Worm (Caenorhabditis elegans) whole organism, late embryonic: ENCODE results near the gene F35B12.10.

Experiments
- C08G9.2 ChIP-seq: sonication (generic microtip); optimal IDR thresholded peaks from 2 replicates; lab custom pipeline; 2016; ENCODE audit warnings: mild to moderate bottlenecking, missing genetic modification characterization, moderate library complexity, missing compliant biosample characterization
- C38D4.7 ChIP-seq: fragments of 200-800 bp; sonication (Bioruptor generic); optimal IDR thresholded peaks from 2 replicates; lab custom pipeline; 2018; ENCODE audit warnings: mild to moderate bottlenecking, missing genetic modification characterization, moderate library complexity, missing compliant biosample characterization
- K02D7.2 ChIP-seq: sonication (generic microtip); optimal IDR thresholded peaks from 2 replicates; lab custom pipeline; 2017; ENCODE audit warnings: mild to moderate bottlenecking, missing genetic modification characterization, missing compliant biosample characterization
- K09A11.1 ChIP-seq: sonication (generic microtip); optimal IDR thresholded peaks from 2 replicates; lab custom pipeline; 2017; ENCODE audit warnings: antibody characterized with exemption, mild to moderate bottlenecking, missing genetic modification characterization, missing compliant biosample characterization; ENCODE audit not compliant: insufficient read depth
- T23F11.4 ChIP-seq: fragments of 200-800 bp; sonication (Bioruptor generic); optimal IDR thresholded peaks from 2 replicates; lab custom pipeline; 2018; ENCODE audit warnings: mild to moderate bottlenecking, missing genetic modification characterization, missing compliant biosample characterization
- Y22D7AL.16 ChIP-seq: sonication (generic microtip); optimal IDR thresholded peaks from 2 replicates; lab custom pipeline; 2016; ENCODE audit warnings: missing genetic modification characterization, missing compliant biosample characterization
- ahr-1 ChIP-seq: sonication (generic microtip); optimal IDR thresholded peaks from 2 replicates; lab custom pipeline; 2016; ENCODE audit warnings: missing genetic modification characterization, missing compliant biosample characterization
- ama-1 ChIP-seq: fragments of 150-350 bp; optimal IDR thresholded peaks from 2 replicates; lab custom pipeline; 2014
- ceh-14 ChIP-seq: sonication (generic microtip); optimal IDR thresholded peaks from 2 replicates; lab custom pipeline; 2016; ENCODE audit warnings: missing genotype, missing genetic modification characterization, missing compliant biosample characterization
- ceh-18 ChIP-seq: sonication (generic microtip); optimal IDR thresholded peaks from 2 replicates; lab custom pipeline; 2016; ENCODE audit warnings: missing genetic modification characterization, missing compliant biosample characterization
- ceh-19 ChIP-seq: fragments of 200-800 bp; sonication (Bioruptor generic); optimal IDR thresholded peaks from 2 replicates; lab custom pipeline; 2018; ENCODE audit warnings: mild to moderate bottlenecking, missing genetic modification characterization, missing compliant biosample characterization
- ceh-2 ChIP-seq: sonication (generic microtip); optimal IDR thresholded peaks from 2 replicates; lab custom pipeline; 2016; ENCODE audit warnings: missing genotype, missing genetic modification characterization, missing compliant biosample characterization
- ceh-22 ChIP-seq: sonication (generic microtip); optimal IDR thresholded peaks from 2 replicates; lab custom pipeline; 2017; ENCODE audit warnings: missing biosample characterization, missing genetic modification characterization
- ceh-30 ChIP-seq: fragments of 150-350 bp; optimal IDR thresholded peaks from 2 replicates; lab custom pipeline; 2014; ENCODE audit warnings: missing biosample characterization, missing genetic modification characterization
- ceh-31 ChIP-seq: sonication (generic microtip); optimal IDR thresholded peaks from 2 replicates; lab custom pipeline; 2016; ENCODE audit warnings: missing genetic modification characterization, missing compliant biosample characterization
- ceh-34 ChIP-seq: sonication (generic microtip); optimal IDR thresholded peaks from 2 replicates; lab custom pipeline; 2016; ENCODE audit warnings: mild to moderate bottlenecking, missing genetic modification characterization, missing compliant biosample characterization
- ceh-45 ChIP-seq: fragments of 200-800 bp; sonication (Bioruptor generic); IDR thresholded peaks from 2 replicates; pipeline ENCODE4 v1.3.6; 2022; ENCODE audit warnings: missing genetic modification reagents, missing genetic modification characterization, missing compliant biosample characterization
- ceh-6 ChIP-seq: fragments of 200-800 bp; sonication (Bioruptor generic); optimal IDR thresholded peaks from 2 replicates; lab custom pipeline; 2018; ENCODE audit warnings: mild to moderate bottlenecking, missing genetic modification characterization, missing compliant biosample characterization
- ceh-9 ChIP-seq: sonication (generic microtip); optimal IDR thresholded peaks from 2 replicates; lab custom pipeline; 2016; ENCODE audit warnings: mild to moderate bottlenecking, missing genetic modification characterization, inconsistent platforms, missing compliant biosample characterization
- che-1 ChIP-seq: sonication (generic microtip); optimal IDR thresholded peaks from 2 replicates; lab custom pipeline; 2016; ENCODE audit warnings: mild to moderate bottlenecking, missing genetic modification characterization, missing compliant biosample characterization
- dmd-4 ChIP-seq: sonication (generic microtip); optimal IDR thresholded peaks from 2 replicates; lab custom pipeline; 2016; ENCODE audit warnings: borderline replicate concordance, missing genetic modification characterization, missing compliant biosample characterization
- dve-1 ChIP-seq: sonication (generic microtip); optimal IDR thresholded peaks from 2 replicates; lab custom pipeline; 2017; ENCODE audit warnings: antibody characterized with exemption, mild to moderate bottlenecking, missing genetic modification characterization, missing compliant biosample characterization
- elt-4 ChIP-seq: sonication (generic microtip); optimal IDR thresholded peaks from 2 replicates; lab custom pipeline; 2016; ENCODE audit warnings: missing genetic modification characterization, missing compliant biosample characterization
- ets-4 ChIP-seq: sonication (generic microtip); optimal IDR thresholded peaks from 2 replicates; lab custom pipeline; 2016; ENCODE audit warnings: missing genetic modification characterization, missing compliant biosample characterization
- eyg-1 ChIP-seq: sonication (generic microtip); optimal IDR thresholded peaks from 2 replicates; lab custom pipeline; 2016; ENCODE audit warnings: missing genotype, missing genetic modification characterization, missing compliant biosample characterization
- gmeb-2 ChIP-seq: sonication (generic microtip); optimal IDR thresholded peaks from 2 replicates; lab custom pipeline; 2016; ENCODE audit warnings: missing genetic modification characterization, inconsistent platforms, missing compliant biosample characterization
- hlh-13 ChIP-seq: fragments of 200-800 bp; sonication (Bioruptor generic); optimal IDR thresholded peaks from 2 replicates; lab custom pipeline; 2018; ENCODE audit warnings: mild to moderate bottlenecking, missing genetic modification characterization, missing compliant biosample characterization
- hlh-15 ChIP-seq: sonication (generic microtip); optimal IDR thresholded peaks from 2 replicates; lab custom pipeline; 2016; ENCODE audit warnings: missing genetic modification characterization, missing compliant biosample characterization
- hlh-30 ChIP-seq: sonication (generic microtip); optimal IDR thresholded peaks from 2 replicates; lab custom pipeline; 2017; ENCODE audit warnings: antibody characterized with exemption, missing genetic modification characterization, missing compliant biosample characterization; ENCODE audit not compliant: insufficient read depth
- hlh-6 ChIP-seq: sonication (generic microtip); optimal IDR thresholded peaks from 2 replicates; lab custom pipeline; 2016; ENCODE audit warnings: missing genotype, missing genetic modification characterization, missing compliant biosample characterization
- hlh-8 ChIP-seq: sonication (generic microtip); optimal IDR thresholded peaks from 2 replicates; lab custom pipeline; 2016; ENCODE audit warnings: missing genotype, missing genetic modification characterization, missing compliant biosample characterization
- lim-6 ChIP-seq: sonication (generic microtip); optimal IDR thresholded peaks from 2 replicates; lab custom pipeline; 2016; ENCODE audit warnings: missing genetic modification characterization, missing compliant biosample characterization
- lin-11 ChIP-seq: fragments of 200-800 bp; sonication (Bioruptor generic); optimal IDR thresholded peaks from 2 replicates; lab custom pipeline; 2018; ENCODE audit warnings: mild to moderate bottlenecking, missing genetic modification characterization, missing compliant biosample characterization
- nfya-1 ChIP-seq: sonication (generic microtip); optimal IDR thresholded peaks from 2 replicates; lab custom pipeline; 2017; ENCODE audit warnings: missing genetic modification characterization, mild to moderate bottlenecking, missing compliant biosample characterization, antibody characterized with exemption, moderate library complexity
- nhr-11 ChIP-seq: fragments of 150-350 bp; optimal IDR thresholded peaks from 2 replicates; lab custom pipeline; 2014; ENCODE audit warnings: missing biosample characterization, missing genetic modification characterization
- nhr-232 ChIP-seq: sonication (generic microtip); optimal IDR thresholded peaks from 2 replicates; lab custom pipeline; 2016; ENCODE audit warnings: missing genetic modification characterization, missing compliant biosample characterization
- npax-4 ChIP-seq: sonication (generic microtip); optimal IDR thresholded peaks from 2 replicates; lab custom pipeline; 2016; ENCODE audit warnings: missing genetic modification characterization, missing compliant biosample characterization
- pag-3 ChIP-seq: sonication (generic microtip); optimal IDR thresholded peaks from 2 replicates; lab custom pipeline; 2016; ENCODE audit warnings: missing compliant biosample characterization, missing genetic modification characterization, borderline replicate concordance
- pat-9 ChIP-seq: fragments of 200-800 bp; sonication (Bioruptor generic); optimal IDR thresholded peaks from 2 replicates; lab custom pipeline; 2018; ENCODE audit warnings: mild to moderate bottlenecking, missing genetic modification characterization, moderate library complexity, missing compliant biosample characterization
- pqm-1 ChIP-seq: sonication (generic microtip); optimal IDR thresholded peaks from 2 replicates; lab custom pipeline; 2016; ENCODE audit warnings: missing genetic modification characterization, missing compliant biosample characterization
- pros-1 ChIP-seq: fragments of 150-350 bp; optimal IDR thresholded peaks from 2 replicates; lab custom pipeline; 2014; ENCODE audit warnings: missing biosample characterization, missing genetic modification reagents, missing genetic modification characterization
- ref-2 ChIP-seq: sonication (generic microtip); optimal IDR thresholded peaks from 2 replicates; lab custom pipeline; 2016; ENCODE audit warnings: missing genetic modification characterization, missing compliant biosample characterization
- rnt-1 ChIP-seq: sonication (generic microtip); optimal IDR thresholded peaks from 2 replicates; lab custom pipeline; 2016; ENCODE audit warnings: missing genetic modification characterization, missing compliant biosample characterization
- sdc-2 ChIP-seq: sonication (generic microtip); optimal IDR thresholded peaks from 2 replicates; lab custom pipeline; 2016; ENCODE audit warnings: missing genotype, missing genetic modification characterization, missing compliant biosample characterization
- sox-2 ChIP-seq: fragments of 200-800 bp; sonication (Bioruptor generic); IDR thresholded peaks from 2 replicates; pipeline ENCODE4 v1.3.6; 2022; ENCODE audit warnings: missing genetic modification reagents, missing genetic modification characterization, missing compliant biosample characterization
- tbx-2 ChIP-seq: sonication (generic microtip); optimal IDR thresholded peaks from 2 replicates; lab custom pipeline; 2016; ENCODE audit warnings: missing genetic modification characterization, missing compliant biosample characterization
- tbx-7 ChIP-seq: sonication (generic microtip); optimal IDR thresholded peaks from 2 replicates; lab custom pipeline; 2016; ENCODE audit warnings: missing genotype, missing genetic modification characterization, missing compliant biosample characterization
- ttx-3 ChIP-seq: sonication (generic microtip); optimal IDR thresholded peaks from 2 replicates; lab custom pipeline; 2016; ENCODE audit warnings: missing genetic modification reagents, missing genetic modification characterization, missing compliant biosample characterization
- unc-3 ChIP-seq, 2 experiments: fragments of 200-800 bp in 1 of 2; sonication (Bioruptor generic) in 1 of 2; sonication (generic microtip) in 1 of 2; conservative IDR thresholded peaks in 1 of 2; optimal IDR thresholded peaks in 1 of 2; 2 replicates each; pipeline versions ENCODE4 v1.3.6 to Lab custom; 2016 to 2022; ENCODE audit warnings: missing compliant biosample characterization in 2 of 2, missing genetic modification characterization in 2 of 2, missing genetic modification reagents in 1 of 2
- unc-42 ChIP-seq: sonication (generic microtip); optimal IDR thresholded peaks from 2 replicates; lab custom pipeline; 2016; ENCODE audit warnings: missing genotype, missing genetic modification characterization, missing compliant biosample characterization
- unc-86 ChIP-seq: sonication (generic microtip); optimal IDR thresholded peaks from 2 replicates; lab custom pipeline; 2016; ENCODE audit warnings: missing genetic modification characterization, missing compliant biosample characterization
- zip-5 ChIP-seq: sonication (generic microtip); optimal IDR thresholded peaks from 2 replicates; lab custom pipeline; 2016; ENCODE audit warnings: missing genetic modification characterization, missing compliant biosample characterization
- ztf-16 ChIP-seq: sonication (generic microtip); optimal IDR thresholded peaks from 2 replicates; lab custom pipeline; 2017; ENCODE audit warnings: missing genetic modification characterization, missing compliant biosample characterization

Gene F35B12.10

DNA sequence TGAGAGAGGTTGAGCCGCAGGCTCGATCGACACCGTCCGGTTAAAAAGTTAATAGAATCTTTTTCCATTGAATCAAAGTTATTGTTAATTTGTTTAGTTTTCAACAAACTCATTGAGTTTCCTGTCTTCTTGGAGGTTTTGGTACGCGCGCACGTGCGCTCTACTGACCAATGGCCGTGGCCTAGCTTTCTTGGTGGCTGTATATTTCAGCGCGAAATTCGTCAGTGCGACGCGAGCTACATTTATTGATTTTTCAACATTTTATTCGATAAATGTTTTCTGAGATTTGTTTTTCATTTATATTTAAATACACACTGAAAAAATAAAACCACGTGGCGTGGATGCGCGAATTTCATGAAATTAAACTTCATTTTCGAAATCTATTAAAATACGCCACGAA lies 15.1 kb upstream of the F35B12.10 start, which contains the start of gene bir-1:
bir-1 (plus strand) TSS at position 312 of the 400 bp plus-strand sequence.
- no peak for TF ChIP-seq K02D7.2 (tag; lab: Kevin White, UChicago)
- TF ChIP-seq pros-1: no peak
- TF ChIP-seq npax-4 (tag; lab: Kevin White, UChicago): no peak
- peak; percentile 33 for TF ChIP-seq ceh-18 (tag; lab: Kevin White, UChicago)
- no peak for TF ChIP-seq sdc-2 (tag; lab: Kevin White, UChicago)
- TF ChIP-seq sox-2 (GFP tag; lab: Robert Waterston, UW): no peak
- TF ChIP-seq ttx-3 (tag; lab: Kevin White, UChicago): no peak
- no peak for TF ChIP-seq ceh-6
- TF ChIP-seq che-1 (tag; lab: Kevin White, UChicago): no peak
- no peak for TF ChIP-seq dmd-4
- TF ChIP-seq pag-3 (tag; lab: Kevin White, UChicago): no peak
- no peak for TF ChIP-seq nhr-232 (tag; lab: Kevin White, UChicago)
- TF ChIP-seq hlh-15 (tag; lab: Kevin White, UChicago): no peak
- TF ChIP-seq nhr-11: no peak
- no peak for TF ChIP-seq ceh-30
- TF ChIP-seq ama-1 (lab: Kevin White, UChicago): no peak
- peak; percentile 13 for TF ChIP-seq ceh-34 (tag; lab: Kevin White, UChicago)
- TF ChIP-seq tbx-7 (tag; lab: Kevin White, UChicago): peak; percentile 73
- no peak for TF ChIP-seq unc-86 (tag; lab: Kevin White, UChicago)
- TF ChIP-seq eyg-1: no peak
- peak; percentile 50 for TF ChIP-seq hlh-30 (tag; lab: Kevin White, UChicago)
- no peak for TF ChIP-seq ceh-19 (GFP tag; lab: Kevin White, UChicago)
- no peak for TF ChIP-seq ceh-22 (tag; lab: Kevin White, UChicago)
- no peak for TF ChIP-seq unc-3 (GFP tag; conservative IDR thresholded peaks at IDR 0.05; lab: Robert Waterston, UW)
- no peak for TF ChIP-seq unc-3 (tag; optimal IDR thresholded peaks at IDR 0.05; lab: Kevin White, UChicago)
- TF ChIP-seq ceh-2 (tag; lab: Kevin White, UChicago): peak; percentile 93
- TF ChIP-seq T23F11.4 (GFP tag; lab: Kevin White, UChicago): no peak
- TF ChIP-seq ahr-1 (tag; lab: Kevin White, UChicago): no peak
- TF ChIP-seq rnt-1 (tag; lab: Kevin White, UChicago): peak; percentile 59
- peak; percentile 79 for TF ChIP-seq nfya-1
- peak; percentile 70 for TF ChIP-seq hlh-8 (tag; lab: Kevin White, UChicago)
- TF ChIP-seq dve-1: no peak
- no peak for TF ChIP-seq lin-11 (tag; lab: Kevin White, UChicago)
- no peak for TF ChIP-seq elt-4 (tag; lab: Kevin White, UChicago)
- peak; percentile 89 for TF ChIP-seq C08G9.2
- no peak for TF ChIP-seq pat-9 (tag; lab: Kevin White, UChicago)
- TF ChIP-seq hlh-13: no peak
- TF ChIP-seq ceh-31 (tag; lab: Kevin White, UChicago): peak; percentile 94
- no peak for TF ChIP-seq C38D4.7 (GFP tag; lab: Kevin White, UChicago)
- TF ChIP-seq lim-6 (tag; lab: Kevin White, UChicago): peak; percentile 38
- TF ChIP-seq ceh-45 (GFP tag; lab: Robert Waterston, UW): no peak
- TF ChIP-seq ceh-9: no peak
- peak; percentile 48 for TF ChIP-seq zip-5
- no peak for TF ChIP-seq ztf-16
- TF ChIP-seq pqm-1 (tag; lab: Kevin White, UChicago): peak; percentile 34
- TF ChIP-seq tbx-2 (tag; lab: Kevin White, UChicago): peak; percentile 91
- peak; percentile 54 for TF ChIP-seq unc-42
- TF ChIP-seq K09A11.1 (tag; lab: Kevin White, UChicago): no peak
- peak; percentile 86 for TF ChIP-seq ets-4 (tag; lab: Kevin White, UChicago)
- TF ChIP-seq ceh-14 (tag; lab: Kevin White, UChicago): peak; percentile 26
- TF ChIP-seq hlh-6: no peak
- no peak for TF ChIP-seq gmeb-2 (tag; lab: Kevin White, UChicago)
- TF ChIP-seq Y22D7AL.16 (tag; lab: Kevin White, UChicago): no peak
- peak; percentile 39 for TF ChIP-seq ref-2 (tag; lab: Kevin White, UChicago)
